Fruit fly (Drosophila melanogaster): ENCODE data around the gene CG14401.

DNA sequence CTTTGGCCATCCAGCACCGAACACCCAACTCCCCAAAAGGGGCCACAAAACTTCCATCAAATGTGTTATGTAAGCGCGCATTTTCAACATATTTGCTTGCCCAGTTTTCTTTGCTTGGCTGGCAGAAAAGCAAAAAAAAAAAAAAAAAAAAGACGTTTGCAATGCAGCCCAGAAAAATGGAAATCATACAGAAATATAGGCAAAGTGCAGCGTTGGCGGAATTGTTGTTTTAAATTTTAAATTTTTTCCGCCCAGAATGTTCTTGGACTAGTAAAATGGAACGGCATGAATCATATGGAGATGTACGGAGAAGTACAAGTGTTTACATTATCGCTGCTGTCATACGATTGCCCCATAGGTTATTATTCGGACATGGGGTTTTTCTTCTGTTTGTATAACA lies 39.6 kb downstream of the CG14401 start:
- TF ChIP-seq EcR (GFP tag; optimal IDR thresholded peaks at IDR 0.05) (no peak), pan (optimal IDR thresholded peaks at IDR 0.05) (no peak), psq (optimal IDR thresholded peaks at IDR 0.05) (no peak), CG8478 (optimal IDR thresholded peaks at IDR 0.05) (no peak)
